Worm (Caenorhabditis elegans) whole organism, L2 larva: ENCODE results near the gene F35D2.6.

ENCODE experiments used
- F13H6.1 ChIP-seq: sonication (generic microtip); optimal IDR thresholded peaks from 2 replicates; lab custom pipeline; 2016; ENCODE audit warnings: missing genetic modification characterization, missing compliant biosample characterization
- R02D3.7 ChIP-seq: fragments of 150-350 bp; optimal IDR thresholded peaks from 2 replicates; lab custom pipeline; 2014; ENCODE audit warnings: missing biosample characterization, missing genetic modification characterization
- ama-1 ChIP-seq: fragments of 150-350 bp; optimal IDR thresholded peaks from 2 replicates; lab custom pipeline; 2018; ENCODE audit warnings: inconsistent platforms
- ceh-82 ChIP-seq: fragments of 150-350 bp; optimal IDR thresholded peaks from 2 replicates; lab custom pipeline; 2014; ENCODE audit warnings: missing biosample characterization, missing genetic modification characterization
- fos-1 ChIP-seq: fragments of 150-350 bp; optimal IDR thresholded peaks from 2 replicates; lab custom pipeline; 2014; ENCODE audit warnings: missing biosample characterization, missing genetic modification characterization
- lin-13 ChIP-seq: fragments of 150-350 bp; optimal IDR thresholded peaks from 2 replicates; lab custom pipeline; 2014; ENCODE audit warnings: missing biosample characterization, missing genetic modification reagents, missing genetic modification characterization
- mab-5 ChIP-seq: fragments of 150-350 bp; optimal IDR thresholded peaks from 2 replicates; lab custom pipeline; 2014; ENCODE audit warnings: missing biosample characterization, missing genetic modification characterization
- nhr-237 ChIP-seq: fragments of 150-350 bp; optimal IDR thresholded peaks from 2 replicates; lab custom pipeline; 2014; ENCODE audit warnings: missing biosample characterization, missing genetic modification characterization
- peb-1 ChIP-seq: fragments of 150-350 bp; optimal IDR thresholded peaks from 2 replicates; lab custom pipeline; 2014; ENCODE audit warnings: missing biosample characterization, missing genetic modification characterization
- snpc-4 ChIP-seq: fragments of 150-350 bp; optimal IDR thresholded peaks from 2 replicates; lab custom pipeline; 2014; ENCODE audit warnings: missing biosample characterization, missing genetic modification characterization
- unc-39 ChIP-seq: fragments of 150-350 bp; optimal IDR thresholded peaks from 2 replicates; lab custom pipeline; 2014; ENCODE audit warnings: missing biosample characterization, missing genetic modification characterization
- unc-62 ChIP-seq: fragments of 150-350 bp; optimal IDR thresholded peaks from 2 replicates; lab custom pipeline; 2014; ENCODE audit warnings: missing biosample characterization, missing genetic modification reagents, missing genetic modification characterization
- ztf-11 ChIP-seq: sonication (generic microtip); optimal IDR thresholded peaks from 2 replicates; lab custom pipeline; 2017; ENCODE audit warnings: missing biosample characterization, missing genetic modification characterization

DNA sequence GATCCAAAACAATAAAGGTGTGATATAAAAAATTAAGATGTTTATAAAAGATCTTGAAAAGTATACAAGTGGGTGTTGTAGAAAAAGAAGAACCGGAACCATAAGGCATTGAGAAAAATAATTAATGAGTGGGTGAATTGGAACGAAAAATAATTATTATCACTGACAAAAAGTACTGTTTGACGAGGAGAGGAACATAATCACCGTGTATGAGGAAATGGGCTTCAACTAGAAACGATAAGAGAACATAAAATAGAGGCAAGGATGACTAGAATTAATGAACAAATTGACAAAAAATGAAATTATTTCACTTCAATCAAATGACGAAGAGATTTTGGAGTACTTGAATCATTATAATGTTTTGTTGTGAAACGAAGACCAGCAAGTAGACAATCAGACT is 40.7 kb downstream of the F35D2.6 start:
- no peak for TF ChIP-seq ztf-11 (tag; lab: Kevin White, UChicago)
- no peak for TF ChIP-seq unc-62 (GFP tag; lab: Kevin White, UChicago)
- peak; percentile 79 for TF ChIP-seq fos-1 (tag; lab: Kevin White, UChicago)
- no peak for TF ChIP-seq lin-13 (GFP tag; lab: Kevin White, UChicago)
- no peak for TF ChIP-seq ama-1
- no peak for TF ChIP-seq peb-1
- TF ChIP-seq R02D3.7 (tag; lab: Kevin White, UChicago) = no peak
- no peak for TF ChIP-seq nhr-237 (tag; lab: Kevin White, UChicago)
- TF ChIP-seq snpc-4 = no peak
- no peak for TF ChIP-seq ceh-82 (tag; lab: Kevin White, UChicago)
- no peak for TF ChIP-seq F13H6.1 (tag; lab: Kevin White, UChicago)
- TF ChIP-seq mab-5 (tag; lab: Kevin White, UChicago) = no peak
- no peak for TF ChIP-seq unc-39 (tag; lab: Kevin White, UChicago)
